Fruit fly (Drosophila melanogaster): ENCODE data around the gene CG34174.

Gene CG34174

DNA sequence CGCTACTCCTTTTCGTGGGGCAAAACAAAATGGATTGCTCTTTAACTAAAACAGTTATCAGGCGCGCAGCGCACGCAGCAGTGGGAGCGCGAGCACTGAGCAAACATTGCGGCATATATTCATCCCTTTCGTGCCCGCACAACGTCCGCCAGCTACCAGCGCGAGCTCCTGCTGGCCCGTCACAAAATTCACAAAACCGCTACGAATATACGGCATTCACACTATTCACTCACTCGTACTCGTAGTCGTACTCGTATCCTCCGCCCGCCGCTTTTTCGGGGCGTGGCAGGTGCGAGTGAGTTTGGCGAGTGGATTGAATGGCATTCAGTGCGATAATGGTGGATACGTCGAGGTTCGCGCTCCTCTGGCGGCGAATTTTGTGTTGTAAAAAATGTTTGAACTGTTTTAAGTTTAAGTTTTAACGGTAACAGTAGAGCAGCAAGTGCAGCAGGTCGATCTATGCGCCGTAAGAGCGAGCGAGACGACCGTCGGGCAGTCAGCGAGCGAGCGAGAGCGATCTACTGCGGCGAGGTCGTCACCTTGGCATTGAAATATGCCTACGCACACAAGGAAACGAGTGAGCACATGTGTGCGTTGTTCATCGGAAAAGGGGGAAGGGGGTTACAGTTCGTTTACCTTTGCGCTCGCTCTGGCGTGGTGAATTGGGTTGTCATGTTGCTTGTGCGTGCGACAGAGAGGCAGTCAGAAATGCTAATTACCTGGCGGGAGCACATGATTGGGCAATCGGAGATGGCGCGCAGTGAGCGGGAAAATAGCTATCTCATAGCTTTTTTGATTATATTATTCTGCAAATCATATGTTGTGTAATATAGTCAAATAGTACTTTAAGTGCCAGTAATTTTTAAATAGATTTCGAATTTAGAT is 17.2 kb upstream of the CG34174 start (continued):
- peak; percentile 57 for TF ChIP-seq scrt (GFP tag; optimal IDR thresholded peaks at IDR 0.05)
- peak; percentile 83 for TF ChIP-seq sqz (GFP tag; optimal IDR thresholded peaks at IDR 0.05)
- TF ChIP-seq Asciz (GFP tag; optimal IDR thresholded peaks at IDR 0.05): peak; percentile 11
- TF ChIP-seq Bdp1 (GFP tag; optimal IDR thresholded peaks at IDR 0.05): peak; percentile 28
- TF ChIP-seq dm (GFP tag; optimal IDR thresholded peaks at IDR 0.05): peak; percentile 78
- no peak for TF ChIP-seq CG32767 (GFP tag; IDR thresholded peaks at IDR 0.05)
- TF ChIP-seq Dek (tag; optimal IDR thresholded peaks at IDR 0.05): peak; percentile 56
- no peak for TF ChIP-seq CG14441 (GFP tag; IDR thresholded peaks at IDR 0.05)
- TF ChIP-seq TFAM (GFP tag; optimal IDR thresholded peaks at IDR 0.05): no peak
- TF ChIP-seq Aef1 (GFP tag; IDR thresholded peaks at IDR 0.05): no peak
- peak; percentile 52 for TF ChIP-seq Fer3 (tag; optimal IDR thresholded peaks at IDR 0.05)
- peak; percentile 64 for TF ChIP-seq CG15601 (tag; optimal IDR thresholded peaks at IDR 0.05)
- TF ChIP-seq CG11456 (GFP tag; IDR thresholded peaks at IDR 0.05): no peak
- peak; percentile 89 for TF ChIP-seq Med (GFP tag)
- no peak for TF ChIP-seq Ptx1 (GFP tag; IDR thresholded peaks at IDR 0.05)
- no peak for TF ChIP-seq CG7745 (tag; optimal IDR thresholded peaks at IDR 0.05)
- no peak for TF ChIP-seq gsb (GFP tag; IDR thresholded peaks at IDR 0.05)
- no peak for TF ChIP-seq Awh (GFP tag; IDR thresholded peaks at IDR 0.05)
- peak; percentile 50 for TF ChIP-seq CG16815 (GFP tag; optimal IDR thresholded peaks at IDR 0.05)
- peak; percentile 39 for TF ChIP-seq az2 (GFP tag; optimal IDR thresholded peaks at IDR 0.05)
- no peak for TF ChIP-seq CG7271 (tag; optimal IDR thresholded peaks at IDR 0.05)
- TF ChIP-seq chm (GFP tag; IDR thresholded peaks at IDR 0.05): no peak
- no peak for TF ChIP-seq salm (tag; optimal IDR thresholded peaks at IDR 0.05)
- TF ChIP-seq sisA (GFP tag; IDR thresholded peaks at IDR 0.05): no peak
- TF ChIP-seq pnt (GFP tag; optimal IDR thresholded peaks at IDR 0.05): no peak
- no peak for TF ChIP-seq bowl (GFP tag; IDR thresholded peaks at IDR 0.05)
- peak; percentile 31 for TF ChIP-seq Dp (GFP tag; optimal IDR thresholded peaks at IDR 0.05)
- TF ChIP-seq CG6813 (GFP tag; optimal IDR thresholded peaks at IDR 0.05): peak; percentile 30
- no peak for TF ChIP-seq CG14965 (GFP tag; optimal IDR thresholded peaks at IDR 0.05; ENCODE audit: borderline replicate concordance)
- TF ChIP-seq CG13424 (tag; optimal IDR thresholded peaks at IDR 0.05): peak; percentile 64
- TF ChIP-seq zfh1 (GFP tag; IDR thresholded peaks at IDR 0.05): no peak
- no peak for TF ChIP-seq CG5953 (GFP tag; IDR thresholded peaks at IDR 0.05)
- peak; percentile 69 for TF ChIP-seq CG2712 (tag; optimal IDR thresholded peaks at IDR 0.05)
- TF ChIP-seq Ravus (GFP tag; IDR thresholded peaks at IDR 0.05): no peak
- TF ChIP-seq CG2116 (GFP tag; optimal IDR thresholded peaks at IDR 0.05): peak; percentile 52
- TF ChIP-seq Chrac-16 (GFP tag; optimal IDR thresholded peaks at IDR 0.05): peak; percentile 37
- peak; percentile 54 for TF ChIP-seq lbe (GFP tag; optimal IDR thresholded peaks at IDR 0.05)
- TF ChIP-seq zfh2 (GFP tag; optimal IDR thresholded peaks at IDR 0.05): peak; percentile 18
- no peak for TF ChIP-seq CG4730 (GFP tag; IDR thresholded peaks at IDR 0.05)
- TF ChIP-seq ato (GFP tag; IDR thresholded peaks at IDR 0.05; ENCODE audit: partially characterized antibody): no peak
- TF ChIP-seq CG17568 (GFP tag; optimal IDR thresholded peaks at IDR 0.05): no peak
- no peak for TF ChIP-seq klu (GFP tag; IDR thresholded peaks at IDR 0.05)
- TF ChIP-seq CG13123 (GFP tag; optimal IDR thresholded peaks at IDR 0.05): peak; percentile 1
- peak; percentile 15 for TF ChIP-seq CG18476 (GFP tag; optimal IDR thresholded peaks at IDR 0.05)
- no peak for TF ChIP-seq CG14050 (GFP tag; IDR thresholded peaks at IDR 0.05)
- no peak for TF ChIP-seq Mrtf (GFP tag; IDR thresholded peaks at IDR 0.05)
- peak; percentile 18 for TF ChIP-seq CG5245 (GFP tag; optimal IDR thresholded peaks at IDR 0.05)
- TF ChIP-seq ro (GFP tag; IDR thresholded peaks at IDR 0.05): no peak
- peak; percentile 87 for TF ChIP-seq CG7357 (GFP tag; IDR thresholded peaks at IDR 0.05)
- no peak for TF ChIP-seq btn (GFP tag; optimal IDR thresholded peaks at IDR 0.05)

Data from whole organism, embryonic.